Worm (Caenorhabditis elegans): ENCODE data around the gene tsp-21.

DNA sequence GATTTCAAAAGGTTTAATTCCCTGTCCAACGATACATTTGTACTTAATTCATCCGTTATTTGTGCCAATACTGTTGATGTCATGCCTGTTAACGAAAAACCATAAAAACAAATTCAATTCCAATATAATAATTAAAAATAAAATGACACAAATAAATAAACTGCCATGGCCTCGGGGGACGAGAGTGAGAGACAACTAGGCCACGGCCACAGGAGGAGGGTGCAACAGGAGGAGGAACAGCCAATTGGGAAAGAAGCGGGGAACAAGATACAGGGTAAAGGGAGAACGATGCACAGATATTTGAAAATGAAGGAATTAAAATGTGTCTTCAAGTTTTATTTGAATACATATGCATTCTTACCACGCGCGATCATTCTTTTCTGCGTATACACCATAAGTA, 14.8 kb upstream of the tsp-21 start, which contains the start of gene F21G4.6:
- TF ChIP-seq ceh-13 (GFP tag; optimal IDR thresholded peaks at IDR 0.05) (no peak), flt-1 (GFP tag; IDR thresholded peaks at IDR 0.05) (no peak), tbx-11 (GFP tag; IDR thresholded peaks at IDR 0.05) (no peak), hmg-4 (GFP tag; optimal IDR thresholded peaks at IDR 0.05) (no peak)

Data from whole organism, early embryonic.